Fruit fly (Drosophila melanogaster) whole organism, embryonic: Measurements from ENCODE around the gene BomT3.

Source experiments
- Atf3 ChIP-seq: fragments of 200-800 bp; sonication (Bioruptor generic); optimal IDR thresholded peaks from 3 replicates; lab custom pipeline; 2016; ENCODE audit warnings: missing biosample characterization, missing genetic modification characterization
- Bgb ChIP-seq: fragments of 200-800 bp; sonication (Bioruptor generic); IDR thresholded peaks from 2 replicates; pipeline ENCODE4 v1.3.6; 2022; ENCODE audit warnings: missing biosample characterization, missing genetic modification characterization; ENCODE audit not compliant: partially characterized antibody
- BtbVII ChIP-seq: fragments of 200-800 bp; sonication (Bioruptor generic); optimal IDR thresholded peaks from 3 replicates; lab custom pipeline; 2017; ENCODE audit warnings: missing biosample characterization, mild to moderate bottlenecking, missing genetic modification characterization
- CG10209 ChIP-seq: fragments of 200-800 bp; sonication (Bioruptor generic); optimal IDR thresholded peaks from 3 replicates; lab custom pipeline; 2017; ENCODE audit warnings: missing biosample characterization, mild to moderate bottlenecking, missing genetic modification characterization, missing genetic modification reagents
- CG10267 ChIP-seq: fragments of 200-800 bp; sonication (Bioruptor generic); optimal IDR thresholded peaks from 2 replicates; lab custom pipeline; 2018; ENCODE audit warnings: missing biosample characterization, mild to moderate bottlenecking, missing genetic modification characterization, moderate library complexity
- CG10366 ChIP-seq: fragments of 200-800 bp; sonication (Bioruptor generic); IDR thresholded peaks from 2 replicates; pipeline ENCODE4 v1.3.6; 2022; ENCODE audit warnings: missing biosample characterization, missing genetic modification characterization
- CG10431 ChIP-seq: fragments of 200-800 bp; sonication (Bioruptor generic); optimal IDR thresholded peaks from 3 replicates; lab custom pipeline; 2018; ENCODE audit warnings: missing biosample characterization, mild to moderate bottlenecking, missing genetic modification characterization
- CG10979 ChIP-seq: fragments of 200-800 bp; sonication (Bioruptor generic); optimal IDR thresholded peaks from 2 replicates; lab custom pipeline; 2018; ENCODE audit warnings: missing biosample characterization, mild to moderate bottlenecking, missing genetic modification characterization, moderate library complexity
- CG11696 ChIP-seq: fragments of 200-800 bp; sonication (Bioruptor generic); IDR thresholded peaks from 2 replicates; pipeline ENCODE4 v1.3.6; 2022; ENCODE audit warnings: missing biosample characterization, missing genetic modification characterization
- CG13287 ChIP-seq: fragments of 200-800 bp; sonication (Bioruptor generic); IDR thresholded peaks from 2 replicates; pipeline ENCODE4 v1.3.6; 2022; ENCODE audit warnings: missing biosample characterization, missing genetic modification characterization; ENCODE audit not compliant: partially characterized antibody
- CG13424 ChIP-seq: fragments of 200-800 bp; sonication (Bioruptor generic); optimal IDR thresholded peaks from 2 replicates; lab custom pipeline; 2019; ENCODE audit warnings: missing biosample characterization, mild to moderate bottlenecking, missing genetic modification characterization, moderate library complexity
- CG14014 ChIP-seq: fragments of 200-800 bp; sonication (Bioruptor generic); IDR thresholded peaks from 2 replicates; pipeline ENCODE4 v1.3.6; 2022; ENCODE audit warnings: missing biosample characterization, missing genetic modification characterization
- CG14441 ChIP-seq: fragments of 200-800 bp; sonication (Bioruptor generic); IDR thresholded peaks from 2 replicates; pipeline ENCODE4 v1.3.6; 2022; ENCODE audit warnings: missing biosample characterization, missing genetic modification characterization
- CG14710 ChIP-seq: fragments of 200-800 bp; sonication (Bioruptor generic); optimal IDR thresholded peaks from 3 replicates; lab custom pipeline; 2019; ENCODE audit warnings: missing biosample characterization, mild to moderate bottlenecking, missing genetic modification characterization, moderate library complexity
- CG18619 ChIP-seq: fragments of 200-800 bp; sonication (Bioruptor generic); optimal IDR thresholded peaks from 3 replicates; lab custom pipeline; 2017; ENCODE audit warnings: missing biosample characterization, mild to moderate bottlenecking, missing genetic modification characterization
- CG2202 ChIP-seq: fragments of 200-800 bp; sonication (Bioruptor generic); optimal IDR thresholded peaks from 2 replicates; lab custom pipeline; 2018; ENCODE audit warnings: missing biosample characterization, mild to moderate bottlenecking, missing genetic modification characterization
- CG30020 ChIP-seq: fragments of 200-800 bp; optimal IDR thresholded peaks from 2 replicates; lab custom pipeline; 2019; ENCODE audit warnings: missing biosample characterization, mild to moderate bottlenecking, missing genetic modification characterization, moderate library complexity
- CG31388 ChIP-seq: fragments of 200-800 bp; sonication (Bioruptor generic); optimal IDR thresholded peaks from 2 replicates; lab custom pipeline; 2016; ENCODE audit warnings: missing biosample characterization, missing genetic modification characterization
- CG32772 ChIP-seq: fragments of 200-800 bp; sonication (Bioruptor generic); IDR thresholded peaks from 2 replicates; pipeline ENCODE4 v1.3.6; 2022; ENCODE audit warnings: missing biosample characterization, missing genetic modification characterization
- CG3838 ChIP-seq: fragments of 200-800 bp; sonication (Bioruptor generic); optimal IDR thresholded peaks from 3 replicates; lab custom pipeline; 2016; ENCODE audit warnings: missing biosample characterization, missing genetic modification characterization
- CG4404 ChIP-seq: fragments of 200-800 bp; sonication (Bioruptor generic); IDR thresholded peaks from 2 replicates; pipeline ENCODE4 v1.3.6; 2022; ENCODE audit warnings: missing biosample characterization, missing genetic modification characterization
- CG4707 ChIP-seq: fragments of 200-800 bp; sonication (Bioruptor generic); optimal IDR thresholded peaks from 2 replicates; lab custom pipeline; 2018; ENCODE audit warnings: missing biosample characterization, mild to moderate bottlenecking, missing genetic modification characterization, moderate library complexity
- CG7372 ChIP-seq: fragments of 200-800 bp; sonication (Bioruptor generic); IDR thresholded peaks from 2 replicates; pipeline ENCODE4 v1.3.6; 2022; ENCODE audit warnings: missing biosample characterization, missing genetic modification characterization
- CG9437 ChIP-seq: fragments of 200-800 bp; sonication (Bioruptor generic); optimal IDR thresholded peaks from 2 replicates; lab custom pipeline; 2018; ENCODE audit warnings: missing biosample characterization, mild to moderate bottlenecking, missing genetic modification characterization
- E2f1 ChIP-seq: fragments of 200-800 bp; sonication (Bioruptor generic); IDR thresholded peaks from 2 replicates; pipeline ENCODE4 v1.3.6; 2022; ENCODE audit warnings: missing biosample characterization, missing genetic modification characterization
- H15 ChIP-seq: fragments of 200-800 bp; sonication (Bioruptor generic); IDR thresholded peaks from 3 replicates; pipeline ENCODE4 v1.3.6; 2022; ENCODE audit warnings: missing biosample characterization, missing genetic modification characterization
- Med ChIP-seq: fragments of 200-800 bp; sonication (Bioruptor generic); peaks from one replicate; lab custom pipeline; 2016; ENCODE audit warnings: missing biosample characterization, missing genetic modification characterization, mild to moderate bottlenecking, inconsistent platforms, moderate library complexity
- Nf-YB ChIP-seq: fragments of 200-800 bp; sonication (Bioruptor generic); optimal IDR thresholded peaks from 3 replicates; lab custom pipeline; 2019; ENCODE audit warnings: missing biosample characterization, mild to moderate bottlenecking, missing genetic modification characterization, moderate library complexity
- Ptx1 ChIP-seq: fragments of 200-800 bp; sonication (Bioruptor generic); IDR thresholded peaks from 2 replicates; pipeline ENCODE4 v1.3.6; 2022; ENCODE audit warnings: missing biosample characterization, missing genetic modification characterization
- Rx ChIP-seq: fragments of 200-800 bp; sonication (Bioruptor generic); IDR thresholded peaks from 2 replicates; pipeline ENCODE4 v1.3.6; 2022; ENCODE audit warnings: missing biosample characterization, missing genetic modification characterization
- Sin3A ChIP-seq: fragments of >200 bp; optimal IDR thresholded peaks from 2 replicates; lab custom pipeline; 2018
- Sox100B ChIP-seq: fragments of 200-800 bp; sonication (Bioruptor generic); optimal IDR thresholded peaks from 3 replicates; lab custom pipeline; 2018; ENCODE audit warnings: missing biosample characterization, mild to moderate bottlenecking, missing genetic modification characterization
- Tbp ChIP-seq: fragments of >200 bp; optimal IDR thresholded peaks from 2 replicates; lab custom pipeline; 2018; ENCODE audit warnings: missing biosample characterization, missing genetic modification characterization
- az2 ChIP-seq: fragments of 200-800 bp; sonication (Bioruptor generic); optimal IDR thresholded peaks from 3 replicates; lab custom pipeline; 2016; ENCODE audit warnings: missing biosample characterization, missing genetic modification characterization
- bbx ChIP-seq: fragments of 200-800 bp; sonication (Bioruptor generic); IDR thresholded peaks from 2 replicates; pipeline ENCODE4 v1.3.6; 2022; ENCODE audit warnings: missing biosample characterization, missing genetic modification characterization; ENCODE audit not compliant: partially characterized antibody
- crp ChIP-seq, 2 experiments: fragments of 200-800 bp; sonication (Bioruptor generic); optimal IDR thresholded peaks; 2 replicates in 1 of 2; 3 replicates in 1 of 2; lab custom pipeline; 2017; ENCODE audit warnings: missing biosample characterization in 2 of 2, missing genetic modification characterization in 2 of 2, mild to moderate bottlenecking in 1 of 2, moderate library complexity in 1 of 2
- da ChIP-seq: fragments of 200-800 bp; sonication (Bioruptor generic); optimal IDR thresholded peaks from 2 replicates; lab custom pipeline; 2016; ENCODE audit warnings: missing biosample characterization, missing genetic modification characterization
- dimm ChIP-seq: fragments of 200-800 bp; sonication (Bioruptor generic); IDR thresholded peaks from 2 replicates; pipeline ENCODE4 v1.3.6; 2022; ENCODE audit warnings: missing biosample characterization, missing genetic modification characterization
- dm ChIP-seq: fragments of 200-800 bp; sonication (Bioruptor generic); optimal IDR thresholded peaks from 3 replicates; lab custom pipeline; 2016; ENCODE audit warnings: missing biosample characterization, missing genetic modification characterization
- eve ChIP-seq, 2 experiments: fragments of >200 bp; optimal IDR thresholded peaks; 2 replicates each; lab custom pipeline; 2017; ENCODE audit warnings: missing biosample characterization in 2 of 2, missing genetic modification characterization in 2 of 2
- fd64A ChIP-seq: fragments of 200-800 bp; sonication (Bioruptor generic); optimal IDR thresholded peaks from 3 replicates; lab custom pipeline; 2018; ENCODE audit warnings: missing biosample characterization, mild to moderate bottlenecking, missing genetic modification characterization
- fu2 ChIP-seq: fragments of 200-800 bp; sonication (Bioruptor generic); optimal IDR thresholded peaks from 2 replicates; lab custom pipeline; 2016; ENCODE audit warnings: missing biosample characterization, missing genetic modification characterization
- her ChIP-seq: fragments of 200-800 bp; sonication (Bioruptor generic); optimal IDR thresholded peaks from 2 replicates; lab custom pipeline; 2016; ENCODE audit warnings: missing biosample characterization, missing genetic modification characterization
- lola ChIP-seq, 3 experiments: fragments of >200 bp in 2 of 3; fragments of 200-800 bp in 1 of 3; sonication (Bioruptor generic) in 1 of 3; optimal IDR thresholded peaks; 2 replicates each; lab custom pipeline; 2017 to 2019; ENCODE audit warnings: missing biosample characterization in 3 of 3, missing genetic modification characterization in 3 of 3, mild to moderate bottlenecking in 1 of 3, moderate library complexity in 1 of 3
- mld ChIP-seq: fragments of 200-800 bp; sonication (Bioruptor generic); IDR thresholded peaks from 3 replicates; pipeline ENCODE4 v1.3.6; 2022; ENCODE audit warnings: missing biosample characterization, missing genetic modification characterization; ENCODE audit not compliant: partially characterized antibody
- salm ChIP-seq: fragments of 200-800 bp; sonication (Bioruptor generic); optimal IDR thresholded peaks from 2 replicates; lab custom pipeline; 2018; ENCODE audit warnings: missing biosample characterization, mild to moderate bottlenecking, missing genetic modification characterization
- scrt ChIP-seq: fragments of 200-800 bp; sonication (Bioruptor generic); optimal IDR thresholded peaks from 2 replicates; lab custom pipeline; 2018; ENCODE audit warnings: missing biosample characterization, mild to moderate bottlenecking, missing genetic modification characterization, moderate library complexity
- sens-2 ChIP-seq: fragments of 200-800 bp; sonication (Bioruptor generic); IDR thresholded peaks from 2 replicates; pipeline ENCODE4 v1.3.6; 2022; ENCODE audit warnings: missing biosample characterization, missing genetic modification characterization
- shn ChIP-seq: fragments of 200-800 bp; sonication (Bioruptor generic); optimal IDR thresholded peaks from 3 replicates; lab custom pipeline; 2016; ENCODE audit warnings: missing biosample characterization, missing genetic modification characterization
- slou ChIP-seq: fragments of 200-800 bp; sonication (Bioruptor generic); optimal IDR thresholded peaks from 3 replicates; lab custom pipeline; 2016; ENCODE audit warnings: missing biosample characterization, missing genetic modification characterization
- sr ChIP-seq: fragments of 200-800 bp; sonication (Bioruptor generic); IDR thresholded peaks from 3 replicates; pipeline ENCODE4 v1.3.6; 2022; ENCODE audit warnings: missing biosample characterization, missing genetic modification characterization
- tx ChIP-seq: fragments of 200-800 bp; sonication (Bioruptor generic); optimal IDR thresholded peaks from 2 replicates; lab custom pipeline; 2016; ENCODE audit warnings: missing biosample characterization, missing genetic modification characterization

BomT3 gene

dm6 chr3R:22121220-22121619 lies 35.0 kb upstream of the BomT3 start (continued):
- TF ChIP-seq sr (GFP tag; lab: Robert Waterston, UW) (no peak), CG30020 (tag; lab: Kevin White, UChicago) (no peak), CG32772 (GFP tag; lab: Robert Waterston, UW) (no peak), Bgb (GFP tag; lab: Robert Waterston, UW) (no peak), CG4404 (GFP tag; lab: Robert Waterston, UW) (peak; percentile 52), dm (GFP tag; lab: Kevin White, UChicago) (no peak), CG10267 (tag; lab: Kevin White, UChicago) (peak; percentile 33), Atf3 (no peak), Sin3A (no peak), sens-2 (GFP tag; lab: Robert Waterston, UW) (no peak), CG10431 (GFP tag; lab: Kevin White, UChicago) (no peak), shn (no peak), lola (GFP tag; optimal IDR thresholded peaks at IDR 0.05; lab: Kevin White, UChicago) (no peak), scrt (peak; percentile 49), CG4707 (GFP tag; lab: Kevin White, UChicago) (no peak), Nf-YB (no peak), CG18619 (GFP tag; lab: Kevin White, UChicago) (peak; percentile 29), E2f1 (peak; percentile 57), CG10979 (tag; lab: Kevin White, UChicago) (no peak), fu2 (GFP tag; lab: Kevin White, UChicago) (no peak), dimm (GFP tag; lab: Robert Waterston, UW) (no peak), CG13287 (GFP tag; lab: Robert Waterston, UW) (no peak), da (GFP tag; lab: Kevin White, UChicago) (no peak), her (GFP tag; lab: Kevin White, UChicago) (no peak), Tbp (no peak), mld (GFP tag; lab: Robert Waterston, UW) (no peak), CG11696 (GFP tag; lab: Robert Waterston, UW) (0 out of 2 replicates have a peak, but pooled peaks have one; percentile 23), CG14441 (GFP tag; lab: Robert Waterston, UW) (peak; percentile 66), Rx (GFP tag; lab: Robert Waterston, UW) (0 out of 2 replicates have a peak, but pooled peaks have one; percentile 27), H15 (no peak; the same call in 2 of the 3 replicates), bbx (GFP tag; lab: Robert Waterston, UW) (no peak), tx (GFP tag; lab: Kevin White, UChicago) (no peak), fd64A (GFP tag; lab: Kevin White, UChicago) (no peak), CG2202 (tag; lab: Kevin White, UChicago) (no peak), slou (no peak), CG14014 (GFP tag; lab: Robert Waterston, UW) (peak; percentile 73), crp (GFP tag; optimal IDR thresholded peaks at IDR 0.05; lab: Kevin White, UChicago) (no peak), eve (GFP tag; optimal IDR thresholded peaks at IDR 0.05; lab: Kevin White, UChicago) (peak in 1 of 2 experiments; percentile 43), CG13424 (tag; lab: Kevin White, UChicago) (peak; percentile 67), CG31388 (GFP tag; lab: Kevin White, UChicago) (no peak), CG10209 (GFP tag; lab: Kevin White, UChicago) (peak; percentile 45), CG7372 (GFP tag; lab: Robert Waterston, UW) (peak; percentile 66), az2 (GFP tag; lab: Kevin White, UChicago) (peak; percentile 27), Ptx1 (GFP tag; lab: Robert Waterston, UW) (peak; percentile 73), CG9437 (peak; percentile 9), CG10366 (peak; percentile 61), CG14710 (no peak), CG3838 (GFP tag; lab: Kevin White, UChicago) (no peak), salm (tag; lab: Kevin White, UChicago) (no peak), BtbVII (GFP tag; lab: Kevin White, UChicago) (peak; percentile 25), Med (GFP tag; lab: Kevin White, UChicago) (no peak), Sox100B (peak; percentile 37)
